Fruit fly (Drosophila melanogaster): ENCODE data around the gene CG7567.

DNA sequence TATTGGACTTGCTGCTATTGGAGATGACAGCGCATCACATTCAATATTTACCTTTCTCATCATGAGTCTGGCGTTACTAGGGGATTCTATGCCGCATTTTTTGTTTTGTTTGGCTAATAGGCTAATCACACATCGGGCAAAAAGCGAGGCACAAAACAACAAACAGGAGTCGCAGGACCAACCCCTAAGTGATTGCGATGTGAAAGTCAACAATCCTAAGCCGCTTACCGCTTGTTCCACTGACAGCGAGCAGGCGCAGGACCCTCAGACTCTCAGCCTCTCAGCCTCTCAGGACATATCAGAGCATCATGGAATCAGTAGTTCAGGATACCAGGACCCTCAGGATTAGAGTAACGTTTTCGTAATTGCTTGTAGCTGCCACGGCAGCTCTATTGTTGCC is 11.9 kb downstream of the CG7567 start:
- TF ChIP-seq sage (GFP tag; optimal IDR thresholded peaks at IDR 0.05) (no peak), lola (GFP tag; optimal IDR thresholded peaks at IDR 0.05) (no peak), ey (GFP tag; optimal IDR thresholded peaks at IDR 0.05) (no peak), pan (optimal IDR thresholded peaks at IDR 0.05) (no peak), tai (GFP tag; optimal IDR thresholded peaks at IDR 0.05) (no peak), usp (GFP tag; optimal IDR thresholded peaks at IDR 0.05) (no peak), h (GFP tag; optimal IDR thresholded peaks at IDR 0.05) (no peak)
